Fruit fly (Drosophila melanogaster): ENCODE measurements around the gene p53.
A peak's percentile ranks its signal among the peaks of the same experiment; 100 is the strongest.

The p53 gene

DNA sequence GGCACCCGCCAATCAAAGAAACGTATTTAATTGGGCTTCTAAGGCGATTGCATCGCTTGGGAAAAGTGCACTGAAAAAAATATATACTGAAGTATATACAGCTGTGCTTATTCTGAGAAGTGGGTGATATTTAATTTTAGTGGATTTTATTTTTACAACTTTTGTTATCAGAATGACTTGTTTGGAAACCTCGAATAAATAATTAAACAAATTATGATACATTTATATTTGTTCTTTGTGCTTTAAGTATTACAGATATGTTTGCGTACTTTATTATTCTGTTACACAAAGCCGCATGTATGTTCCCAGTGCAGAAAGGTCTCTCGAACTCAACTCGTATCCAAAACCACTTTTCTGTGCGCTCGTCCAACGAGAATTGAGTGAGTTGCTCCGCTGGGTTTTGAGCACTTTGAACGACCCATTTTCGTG lies 5.2 kb downstream of the p53 start:
- TF ChIP-seq Ada2b (GFP tag; IDR thresholded peaks at IDR 0.05) (peak; percentile 59), kay (GFP tag; optimal IDR thresholded peaks at IDR 0.05) (peak; percentile 50), sens (GFP tag) (peak; percentile 91), CG15073 (GFP tag; optimal IDR thresholded peaks at IDR 0.05) (no peak), CG9817 (tag; optimal IDR thresholded peaks at IDR 0.05) (peak; percentile 63), Rfx (GFP tag; IDR thresholded peaks at IDR 0.05) (peak; percentile 72), eyg (GFP tag; optimal IDR thresholded peaks at IDR 0.05) (peak; percentile 26), sima (GFP tag; optimal IDR thresholded peaks at IDR 0.05) (no peak), CG8281 (tag; optimal IDR thresholded peaks at IDR 0.05) (peak; percentile 66), ftz-f1 (GFP tag; optimal IDR thresholded peaks at IDR 0.05) (no peak), chif (GFP tag; optimal IDR thresholded peaks at IDR 0.05) (peak; percentile 15 to 49), HmgZ (tag; optimal IDR thresholded peaks at IDR 0.05) (peak; percentile 55), CG7987 (GFP tag; optimal IDR thresholded peaks at IDR 0.05) (no peak), CG2199 (GFP tag; IDR thresholded peaks at IDR 0.05) (no peak), bab2 (GFP tag; optimal IDR thresholded peaks at IDR 0.05) (peak; percentile 2), Mes4 (GFP tag; optimal IDR thresholded peaks at IDR 0.05) (peak; percentile 21), Dll (GFP tag; IDR thresholded peaks at IDR 0.05; ENCODE audit: partially characterized antibody) (no peak), croc (GFP tag; conservative IDR thresholded peaks at IDR 0.05) (peak; percentile 66; the same call in 2 of the 3 replicates), CG6683 (GFP tag; optimal IDR thresholded peaks at IDR 0.05) (peak; percentile 43), CG3281 (GFP tag; optimal IDR thresholded peaks at IDR 0.05) (peak; percentile 76), unpg (GFP tag; optimal IDR thresholded peaks at IDR 0.05) (peak; percentile 88), CG14667 (GFP tag; IDR thresholded peaks at IDR 0.05) (peak; percentile 43; the same call in 1 of the 2 replicates), CG5953 (GFP tag; IDR thresholded peaks at IDR 0.05) (peak; percentile 5; the same call in 1 of the 2 replicates), Hand (GFP tag; optimal IDR thresholded peaks at IDR 0.05) (peak; percentile 21), abd-A (tag; optimal IDR thresholded peaks at IDR 0.05) (no peak), CG31441 (GFP tag; IDR thresholded peaks at IDR 0.05) (peak; percentile 91), Jarid2 (GFP tag; optimal IDR thresholded peaks at IDR 0.05) (peak; percentile 3), CG3995 (GFP tag; optimal IDR thresholded peaks at IDR 0.05) (no peak), CG31224 (GFP tag; IDR thresholded peaks at IDR 0.05) (no peak), Dip3 (GFP tag; optimal IDR thresholded peaks at IDR 0.05) (no peak), CG9215 (GFP tag; IDR thresholded peaks at IDR 0.05) (peak; percentile 46; the same call in 1 of the 2 replicates), CG18619 (GFP tag; optimal IDR thresholded peaks at IDR 0.05) (peak; percentile 69), Ets65A (GFP tag) (peak; percentile 95), Dad (GFP tag; optimal IDR thresholded peaks at IDR 0.05) (no peak), CG16779 (GFP tag; IDR thresholded peaks at IDR 0.05) (no peak), CG13624 (GFP tag; optimal IDR thresholded peaks at IDR 0.05) (no peak), zf30C (GFP tag; optimal IDR thresholded peaks at IDR 0.05) (peak; percentile 57), Xrp1 (GFP tag; IDR thresholded peaks at IDR 0.05) (peak; percentile 80), CG11723 (GFP tag; optimal IDR thresholded peaks at IDR 0.05) (peak; percentile 63), CG3838 (GFP tag; optimal IDR thresholded peaks at IDR 0.05) (no peak), CG1602 (GFP tag; optimal IDR thresholded peaks at IDR 0.05) (peak; percentile 48), CG2202 (tag; optimal IDR thresholded peaks at IDR 0.05) (peak; percentile 34), CG8924 (tag; optimal IDR thresholded peaks at IDR 0.05) (peak; percentile 85), CG17359 (tag; optimal IDR thresholded peaks at IDR 0.05) (peak; percentile 81), PHDP (tag; optimal IDR thresholded peaks at IDR 0.05) (peak; percentile 80), CG17612 (GFP tag; IDR thresholded peaks at IDR 0.05) (no peak; the same call in 1 of the 2 replicates), CG10431 (GFP tag; optimal IDR thresholded peaks at IDR 0.05) (peak; percentile 63), CG18599 (GFP tag; optimal IDR thresholded peaks at IDR 0.05) (peak; percentile 64), ssp (GFP tag; IDR thresholded peaks at IDR 0.05) (peak; percentile 53; the same call in 1 of the 2 replicates), Sox102F (GFP tag; optimal IDR thresholded peaks at IDR 0.05) (peak; percentile 84), dati (GFP tag; IDR thresholded peaks at IDR 0.05) (peak; percentile 41; the same call in 1 of the 2 replicates)
